Fruit fly (Drosophila melanogaster): Measurements from ENCODE around the gene Acbp4.

The Acbp4 gene

DNA sequence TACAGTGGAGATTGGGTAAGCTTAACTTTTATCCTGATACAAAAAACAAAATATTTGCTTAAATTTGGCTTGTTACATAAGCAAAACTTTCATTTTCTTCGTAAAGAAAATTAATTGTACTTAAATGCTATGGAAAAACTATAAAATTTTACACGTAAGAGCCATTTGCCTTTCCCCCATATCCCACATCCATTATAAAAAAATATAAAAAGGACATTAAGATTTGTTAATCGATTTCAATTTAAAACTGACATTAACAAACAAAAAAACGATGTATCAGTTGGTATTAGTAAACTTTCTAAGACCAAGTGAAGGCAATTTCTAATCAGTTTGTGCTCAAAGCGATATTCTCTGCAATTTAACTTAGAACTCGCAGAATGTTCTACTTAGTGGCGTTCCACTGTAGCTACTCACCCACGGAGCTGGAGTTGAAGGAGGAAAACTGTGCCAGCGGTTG is 27.5 kb upstream of the Acbp4 start (continued):
- TF ChIP-seq CG6654 (GFP tag; optimal IDR thresholded peaks at IDR 0.05) (peak; percentile 7), Ravus (GFP tag; IDR thresholded peaks at IDR 0.05) (no peak), kni (GFP tag; optimal IDR thresholded peaks at IDR 0.05) (no peak), CG7271 (tag; optimal IDR thresholded peaks at IDR 0.05) (no peak), MBD-R2 (GFP tag; IDR thresholded peaks at IDR 0.05) (no peak), Oli (tag; optimal IDR thresholded peaks at IDR 0.05) (peak; percentile 36), Ets65A (GFP tag) (peak; percentile 91), kay (GFP tag; optimal IDR thresholded peaks at IDR 0.05) (no peak), cad (GFP tag; optimal IDR thresholded peaks at IDR 0.05) (no peak), chinmo (GFP tag; IDR thresholded peaks at IDR 0.05; ENCODE audit: partially characterized antibody) (no peak), CG12391 (tag; optimal IDR thresholded peaks at IDR 0.05) (peak; percentile 33), sr (GFP tag; IDR thresholded peaks at IDR 0.05) (no peak), CG13894 (tag; optimal IDR thresholded peaks at IDR 0.05) (no peak), stwl (tag; optimal IDR thresholded peaks at IDR 0.05) (no peak), D19A (tag; optimal IDR thresholded peaks at IDR 0.05) (peak; percentile 25), CG6272 (GFP tag; IDR thresholded peaks at IDR 0.05) (no peak), CG16815 (GFP tag; optimal IDR thresholded peaks at IDR 0.05) (peak; percentile 13), Pdp1 (GFP tag; optimal IDR thresholded peaks at IDR 0.05) (peak; percentile 10 to 64), CG13424 (tag; optimal IDR thresholded peaks at IDR 0.05) (peak; percentile 31), gsb-n (tag; optimal IDR thresholded peaks at IDR 0.05) (no peak), CG10209 (GFP tag; optimal IDR thresholded peaks at IDR 0.05) (peak; percentile 11), nom (GFP tag; optimal IDR thresholded peaks at IDR 0.05) (no peak), CG30431 (GFP tag; optimal IDR thresholded peaks at IDR 0.05) (no peak), CG18764 (GFP tag; optimal IDR thresholded peaks at IDR 0.05) (no peak), CG12155 (GFP tag; optimal IDR thresholded peaks at IDR 0.05) (no peak), dpn (GFP tag; optimal IDR thresholded peaks at IDR 0.05) (peak; percentile 1 to 21), pb (GFP tag; optimal IDR thresholded peaks at IDR 0.05) (no peak), onecut (GFP tag; IDR thresholded peaks at IDR 0.05) (no peak), CrebB (tag; optimal IDR thresholded peaks at IDR 0.05) (no peak), Doc2 (GFP tag; IDR thresholded peaks at IDR 0.05) (no peak), CG11504 (tag; optimal IDR thresholded peaks at IDR 0.05) (peak; percentile 56), Elba2 (GFP tag; optimal IDR thresholded peaks at IDR 0.05) (no peak), maf-S (GFP tag; optimal IDR thresholded peaks at IDR 0.05) (no peak), sna (GFP tag; IDR thresholded peaks at IDR 0.05; ENCODE audit: partially characterized antibody) (no peak), H15 (GFP tag; IDR thresholded peaks at IDR 0.05) (no peak), peb (GFP tag; IDR thresholded peaks at IDR 0.05) (no peak), CG11560 (tag; IDR thresholded peaks at IDR 0.05) (no peak), CG2202 (tag; optimal IDR thresholded peaks at IDR 0.05) (no peak), dati (GFP tag; IDR thresholded peaks at IDR 0.05) (no peak), usp (GFP tag; optimal IDR thresholded peaks at IDR 0.05) (no peak), zfh2 (GFP tag; optimal IDR thresholded peaks at IDR 0.05) (no peak), row (GFP tag; IDR thresholded peaks at IDR 0.05) (peak; percentile 58), MTF-1 (GFP tag; optimal IDR thresholded peaks at IDR 0.05; ENCODE audit: borderline replicate concordance) (no peak), CG31441 (GFP tag; IDR thresholded peaks at IDR 0.05) (peak; percentile 56; the same call in 1 of the 2 replicates), CG33213 (GFP tag; optimal IDR thresholded peaks at IDR 0.05) (no peak), CG11093 (GFP tag; IDR thresholded peaks at IDR 0.05) (no peak), CG17385 (GFP tag; optimal IDR thresholded peaks at IDR 0.05) (no peak), Xrp1 (GFP tag; IDR thresholded peaks at IDR 0.05) (peak; percentile 20; the same call in 1 of the 2 replicates), Ada2b (GFP tag; IDR thresholded peaks at IDR 0.05) (no peak), aop (GFP tag; IDR thresholded peaks at IDR 0.05) (no peak), Med (GFP tag) (peak; percentile 68), Fer3 (tag; optimal IDR thresholded peaks at IDR 0.05) (no peak)

All from whole organism, embryonic.